Worm (Caenorhabditis elegans): ENCODE data around the gene F08D12.7.

DNA sequence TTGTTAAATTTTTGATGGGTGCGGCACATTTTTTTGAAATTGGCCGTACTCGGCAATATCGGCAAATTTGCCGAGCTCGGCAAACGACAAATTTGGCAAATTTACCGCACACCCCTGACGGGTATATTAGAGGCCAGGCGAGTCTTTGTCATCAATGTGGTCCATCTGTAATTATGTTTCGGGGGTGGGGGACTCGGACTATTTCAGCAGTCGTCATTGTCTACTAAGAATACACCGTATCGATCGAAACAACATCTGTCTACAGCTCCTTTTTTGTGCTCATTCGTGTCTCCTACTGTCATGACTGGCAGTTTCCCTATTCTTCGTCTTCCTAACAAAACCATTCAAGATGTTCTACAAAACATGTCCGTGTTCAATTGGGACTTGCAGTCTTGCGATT, 2.6 kb downstream of the F08D12.7 start, which contains the start of gene F08D12.15:
- TF ChIP-seq fkh-10 (GFP tag; optimal IDR thresholded peaks at IDR 0.05), result no peak
- TF ChIP-seq daf-12 (tag; optimal IDR thresholded peaks at IDR 0.05), result no peak
- TF ChIP-seq lin-39 (tag; optimal IDR thresholded peaks at IDR 0.05), result no peak
- no peak for TF ChIP-seq nhr-28 (tag; optimal IDR thresholded peaks at IDR 0.05)

All from whole organism, L4 larva.